Fruit fly (Drosophila melanogaster): Measurements from ENCODE around the gene Edem1.

The Edem1 gene

dm6 chrX:1861620-1862184 lies 46.9 kb downstream of the Edem1 start, which contains the start of gene deltaCOP (continued):
- TF ChIP-seq zen (tag; optimal IDR thresholded peaks at IDR 0.05) (peak; percentile 59), peb (GFP tag; IDR thresholded peaks at IDR 0.05) (peak; percentile 26; the same call in 1 of the 2 replicates), HmgD (GFP tag; optimal IDR thresholded peaks at IDR 0.05) (peak; percentile 92), crc (GFP tag; optimal IDR thresholded peaks at IDR 0.05) (peak; percentile 83), CrebB (tag; optimal IDR thresholded peaks at IDR 0.05) (peak; percentile 31), Nf-YC (tag; optimal IDR thresholded peaks at IDR 0.05) (peak; percentile 60), CG5180 (GFP tag; optimal IDR thresholded peaks at IDR 0.05) (no peak), CG3726 (GFP tag; IDR thresholded peaks at IDR 0.05) (peak; percentile 68; the same call in 2 of the 3 replicates), Nf-YB (GFP tag; optimal IDR thresholded peaks at IDR 0.05) (peak; percentile 50), C15 (GFP tag; IDR thresholded peaks at IDR 0.05) (0 out of 3 replicates have a peak, but pooled peaks have one; percentile 50), CTCF (GFP tag; optimal IDR thresholded peaks at IDR 0.05) (peak; percentile 36), pnt (GFP tag; optimal IDR thresholded peaks at IDR 0.05) (peak; percentile 86), CG3281 (GFP tag; optimal IDR thresholded peaks at IDR 0.05) (peak; percentile 80), CG4424 (GFP tag; optimal IDR thresholded peaks at IDR 0.05) (peak; percentile 85), gsb (GFP tag; IDR thresholded peaks at IDR 0.05) (peak; percentile 61), fd102C (GFP tag; optimal IDR thresholded peaks at IDR 0.05) (no peak), caup (GFP tag; optimal IDR thresholded peaks at IDR 0.05; ENCODE audit: severe bottlenecking) (peak; percentile 86), Hand (GFP tag; optimal IDR thresholded peaks at IDR 0.05) (peak; percentile 13), Dek (tag; optimal IDR thresholded peaks at IDR 0.05) (peak; percentile 74), Antp (GFP tag; optimal IDR thresholded peaks at IDR 0.05) (peak; percentile 91), CG3407 (GFP tag; optimal IDR thresholded peaks at IDR 0.05) (peak; percentile 62), CG7786 (GFP tag; optimal IDR thresholded peaks at IDR 0.05) (peak; percentile 93), lbe (GFP tag; optimal IDR thresholded peaks at IDR 0.05) (peak; percentile 82), CG14965 (GFP tag; optimal IDR thresholded peaks at IDR 0.05; ENCODE audit: borderline replicate concordance) (peak; percentile 52), CG18476 (GFP tag; optimal IDR thresholded peaks at IDR 0.05) (peak; percentile 78), CG13775 (GFP tag; optimal IDR thresholded peaks at IDR 0.05) (peak; percentile 84), rib (GFP tag; IDR thresholded peaks at IDR 0.05) (peak; percentile 75), Poxn (GFP tag; IDR thresholded peaks at IDR 0.05) (no peak), sens-2 (GFP tag; IDR thresholded peaks at IDR 0.05) (peak; percentile 39; the same call in 1 of the 2 replicates), HLH4C (GFP tag; IDR thresholded peaks at IDR 0.05; ENCODE audit: partially characterized antibody) (no peak), CG9797 (GFP tag; optimal IDR thresholded peaks at IDR 0.05) (peak; percentile 77), HLH54F (GFP tag; optimal IDR thresholded peaks at IDR 0.05) (peak; percentile 95), dmrt11E (tag; optimal IDR thresholded peaks at IDR 0.05) (peak; percentile 66), dysf (GFP tag; IDR thresholded peaks at IDR 0.05) (peak; percentile 90), tio (GFP tag; optimal IDR thresholded peaks at IDR 0.05) (no peak), Ets97D (GFP tag; optimal IDR thresholded peaks at IDR 0.05) (peak; percentile 79), CG11560 (tag; IDR thresholded peaks at IDR 0.05) (peak; percentile 72; the same call in 2 of the 3 replicates), CG33213 (GFP tag; optimal IDR thresholded peaks at IDR 0.05) (peak; percentile 90), Dbx (GFP tag; IDR thresholded peaks at IDR 0.05) (peak; percentile 88), CG30403 (GFP tag; optimal IDR thresholded peaks at IDR 0.05) (peak; percentile 93), Awh (GFP tag; IDR thresholded peaks at IDR 0.05) (peak; percentile 67), Max (GFP tag; optimal IDR thresholded peaks at IDR 0.05) (peak; percentile 88), zf30C (GFP tag; optimal IDR thresholded peaks at IDR 0.05) (no peak), ham (GFP tag; IDR thresholded peaks at IDR 0.05) (peak; percentile 65; the same call in 1 of the 2 replicates), cwo (GFP tag; optimal IDR thresholded peaks at IDR 0.05) (peak; percentile 65), CG4404 (GFP tag; IDR thresholded peaks at IDR 0.05) (peak; percentile 80), tll (GFP tag; optimal IDR thresholded peaks at IDR 0.05) (peak in 1 of 2 experiments; percentile 69), stwl (tag; optimal IDR thresholded peaks at IDR 0.05) (peak; percentile 68), sim (GFP tag; IDR thresholded peaks at IDR 0.05) (no peak), hbn (GFP tag; IDR thresholded peaks at IDR 0.05; ENCODE audit: partially characterized antibody) (no peak)
